Worm (Caenorhabditis elegans): ENCODE measurements around the gene ife-2.

ife-2 gene

DNA sequence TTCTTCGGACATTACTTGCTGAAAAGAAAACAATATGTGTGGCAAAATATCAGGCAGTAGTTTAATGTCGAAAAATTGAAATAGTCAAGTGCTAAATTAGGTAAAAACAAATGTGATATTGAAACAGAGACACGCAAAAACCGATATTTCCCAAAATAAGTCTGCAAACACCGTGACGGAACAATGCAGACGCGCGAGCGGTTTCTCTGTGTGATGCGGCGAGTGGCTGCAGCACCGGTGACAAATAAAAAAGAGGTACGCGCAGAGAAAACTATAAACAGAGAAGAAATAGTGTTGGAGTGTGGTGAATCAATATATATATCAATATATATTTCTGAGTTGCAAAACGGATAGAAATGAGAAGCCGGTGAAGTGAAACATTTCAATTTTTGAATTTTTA lies at the start of gene ife-2:
Gene ife-2 (minus strand): TSS at position 18 of the 400 bp plus-strand sequence.
- peak; percentile 56 for TF ChIP-seq nhr-21 (tag; optimal IDR thresholded peaks at IDR 0.05)
- TF ChIP-seq nhr-77 (tag; optimal IDR thresholded peaks at IDR 0.05) = no peak
- peak; percentile 80 for TF ChIP-seq C34F6.9 (tag; optimal IDR thresholded peaks at IDR 0.05)
- TF ChIP-seq sma-9 (GFP tag; optimal IDR thresholded peaks at IDR 0.05) = no peak
- no peak for TF ChIP-seq sma-9 (tag; optimal IDR thresholded peaks at IDR 0.05)
- no peak for TF ChIP-seq dmd-4 (tag; optimal IDR thresholded peaks at IDR 0.05)
- TF ChIP-seq R02D3.7 (tag; optimal IDR thresholded peaks at IDR 0.05) = no peak
- no peak for TF ChIP-seq ztf-1 (GFP tag; conservative IDR thresholded peaks at IDR 0.05)
- TF ChIP-seq mdl-1 (tag; optimal IDR thresholded peaks at IDR 0.05) = no peak
- TF ChIP-seq mab-5 (tag; optimal IDR thresholded peaks at IDR 0.05) = no peak
- no peak for TF ChIP-seq nhr-12 (tag; optimal IDR thresholded peaks at IDR 0.05)
- peak; percentile 72 for TF ChIP-seq sma-3 (GFP tag; optimal IDR thresholded peaks at IDR 0.05)
- peak; percentile 84 for TF ChIP-seq fos-1 (tag; optimal IDR thresholded peaks at IDR 0.05)
- no peak for TF ChIP-seq mbf-1 (tag; optimal IDR thresholded peaks at IDR 0.05)
- peak; percentile 74 for TF ChIP-seq gmeb-1 (tag; optimal IDR thresholded peaks at IDR 0.05)
- TF ChIP-seq aly-2 (tag; optimal IDR thresholded peaks at IDR 0.05) = no peak
- no peak for TF ChIP-seq nhr-11 (tag; optimal IDR thresholded peaks at IDR 0.05)
- TF ChIP-seq nhr-25 (tag; optimal IDR thresholded peaks at IDR 0.05) = peak; percentile 64
- TF ChIP-seq lin-13 (GFP tag; optimal IDR thresholded peaks at IDR 0.05) = peak; percentile 67
- TF ChIP-seq ama-1 (optimal IDR thresholded peaks at IDR 0.05) = no peak
- no peak for TF ChIP-seq nhr-10 (tag; optimal IDR thresholded peaks at IDR 0.05)
- no peak for TF ChIP-seq unc-62 (GFP tag; optimal IDR thresholded peaks at IDR 0.05)
- no peak for TF ChIP-seq zag-1 (tag; optimal IDR thresholded peaks at IDR 0.05)
- TF ChIP-seq ceh-82 (tag; optimal IDR thresholded peaks at IDR 0.05) = no peak
- no peak for TF ChIP-seq nhr-6 (tag; optimal IDR thresholded peaks at IDR 0.05)
- TF ChIP-seq peb-1 (tag; optimal IDR thresholded peaks at IDR 0.05) = no peak
- TF ChIP-seq elt-3 (tag; optimal IDR thresholded peaks at IDR 0.05) = no peak
- TF ChIP-seq ceh-16 (tag; optimal IDR thresholded peaks at IDR 0.05) = peak; percentile 6
- TF ChIP-seq sem-4 (tag; optimal IDR thresholded peaks at IDR 0.05) = no peak
- no peak for TF ChIP-seq lin-39 (tag; optimal IDR thresholded peaks at IDR 0.05)
- TF ChIP-seq Y55F3AM.14 (GFP tag; optimal IDR thresholded peaks at IDR 0.05) = no peak
- TF ChIP-seq ztf-11 (tag; optimal IDR thresholded peaks at IDR 0.05) = no peak
- TF ChIP-seq alr-1 (tag; optimal IDR thresholded peaks at IDR 0.05) = no peak
- no peak for TF ChIP-seq egl-27 (tag; optimal IDR thresholded peaks at IDR 0.05)
- TF ChIP-seq crh-2 (tag; optimal IDR thresholded peaks at IDR 0.05) = peak; percentile 72
- no peak for TF ChIP-seq ztf-4 (tag; optimal IDR thresholded peaks at IDR 0.05)
- TF ChIP-seq nhr-129 (tag; optimal IDR thresholded peaks at IDR 0.05) = peak; percentile 58
- no peak for TF ChIP-seq nhr-237 (tag; optimal IDR thresholded peaks at IDR 0.05)
- no peak for TF ChIP-seq blmp-1 (tag; optimal IDR thresholded peaks at IDR 0.05; ENCODE audit: insufficient read depth)
- no peak for TF ChIP-seq elt-1 (tag; optimal IDR thresholded peaks at IDR 0.05)
- TF ChIP-seq unc-39 (tag; optimal IDR thresholded peaks at IDR 0.05) = no peak
- TF ChIP-seq nhr-23 (tag; optimal IDR thresholded peaks at IDR 0.05) = no peak
- TF ChIP-seq F13H6.1 (tag; optimal IDR thresholded peaks at IDR 0.05) = peak; percentile 55
- peak; percentile 18 for TF ChIP-seq snpc-4 (tag; optimal IDR thresholded peaks at IDR 0.05)
- no peak for TF ChIP-seq ZK546.5 (tag; optimal IDR thresholded peaks at IDR 0.05)
- no peak for TF ChIP-seq skn-1 (tag; optimal IDR thresholded peaks at IDR 0.05)
- peak; percentile 61 for TF ChIP-seq unc-55 (GFP tag; optimal IDR thresholded peaks at IDR 0.05)
- peak; percentile 21 to 77 for TF ChIP-seq lsy-2 (tag; optimal IDR thresholded peaks at IDR 0.05)
- peak; percentile 59 for TF ChIP-seq lin-11 (tag; optimal IDR thresholded peaks at IDR 0.05)

Measured in whole organism, L2 larva.